Worm (Caenorhabditis elegans): ENCODE results near the gene F13B6.3.

Gene F13B6.3

ce11 chrIV:7420913-7421312, 44.8 kb downstream of the F13B6.3 start, which contains the start of gene srtx-1:
Gene srtx-1 (plus strand): TSS chrIV:7421213.
- TF ChIP-seq fkh-2 (tag; optimal IDR thresholded peaks at IDR 0.05) (no peak), ceh-9 (tag; optimal IDR thresholded peaks at IDR 0.05) (no peak), elt-1 (tag; optimal IDR thresholded peaks at IDR 0.05) (no peak), jun-1 (tag; optimal IDR thresholded peaks at IDR 0.05) (no peak), nfya-1 (tag; optimal IDR thresholded peaks at IDR 0.05; ENCODE audit: insufficient read depth) (no peak), lsy-12 (tag; optimal IDR thresholded peaks at IDR 0.05) (no peak), ztf-11 (tag; optimal IDR thresholded peaks at IDR 0.05) (no peak), nhr-11 (tag; optimal IDR thresholded peaks at IDR 0.05) (no peak), nhr-25 (tag; optimal IDR thresholded peaks at IDR 0.05) (no peak), lin-15B (tag; optimal IDR thresholded peaks at IDR 0.05) (no peak), pha-4 (tag; optimal IDR thresholded peaks at IDR 0.05) (no peak)

- TF ChIP-seq pqm-1 (tag; optimal IDR thresholded peaks at IDR 0.05) (no peak), elt-2 (tag; optimal IDR thresholded peaks at IDR 0.05) (no peak), ztf-4 (tag; optimal IDR thresholded peaks at IDR 0.05) (no peak), eor-1 (tag; optimal IDR thresholded peaks at IDR 0.05) (no peak), nhr-77 (tag; optimal IDR thresholded peaks at IDR 0.05) (no peak), mdl-1 (tag; optimal IDR thresholded peaks at IDR 0.05) (no peak)
These were observed 46.9 kb downstream of the F13B6.3 start, which contains the start of gene B0496.6 for ce11 chrIV:7418818-7419217. Gene B0496.6 (plus strand): TSS chrIV:7419118.

DNA sequence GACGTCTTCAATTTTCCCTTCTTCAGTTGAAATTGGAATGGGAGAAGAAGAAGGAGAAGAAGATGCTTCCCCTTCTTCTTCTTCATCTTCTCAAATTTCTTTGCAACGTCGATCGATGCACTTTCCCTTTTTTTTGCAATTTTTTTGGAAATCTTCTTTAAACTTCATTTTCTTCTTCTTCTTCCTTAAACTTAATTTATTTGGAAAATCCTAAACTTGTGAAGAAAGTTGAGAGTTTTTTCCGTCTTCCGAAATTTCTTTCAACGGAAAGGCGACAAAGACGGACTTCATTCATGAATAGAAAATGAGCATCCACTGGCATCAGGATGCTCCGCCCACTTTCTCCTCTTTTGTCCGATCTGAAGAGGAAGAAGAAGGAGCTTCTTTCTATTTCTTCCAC, 51.6 kb downstream of the F13B6.3 start:
- TF ChIP-seq fkh-10 (GFP tag; optimal IDR thresholded peaks at IDR 0.05) (peak; percentile 96), R02D3.7 (tag; optimal IDR thresholded peaks at IDR 0.05) (no peak), fos-1 (tag; optimal IDR thresholded peaks at IDR 0.05) (no peak)

- TF ChIP-seq jun-1 (tag; optimal IDR thresholded peaks at IDR 0.05) (no peak), ceh-28 (tag; optimal IDR thresholded peaks at IDR 0.05) (no peak), lin-39 (tag; optimal IDR thresholded peaks at IDR 0.05) (no peak), elt-3 (tag; optimal IDR thresholded peaks at IDR 0.05) (no peak)
These were observed 52.2 kb downstream of the F13B6.3 start for ce11 chrIV:7413573-7413972.

All from whole organism, L3 larva.